Worm (Caenorhabditis elegans): ENCODE measurements around the gene sri-45.
"Not testable (repeated sequence)": the region's sequence is repeated elsewhere in the genome, so short reads cannot be mapped to it uniquely, and the experiment has no call there.

DNA sequence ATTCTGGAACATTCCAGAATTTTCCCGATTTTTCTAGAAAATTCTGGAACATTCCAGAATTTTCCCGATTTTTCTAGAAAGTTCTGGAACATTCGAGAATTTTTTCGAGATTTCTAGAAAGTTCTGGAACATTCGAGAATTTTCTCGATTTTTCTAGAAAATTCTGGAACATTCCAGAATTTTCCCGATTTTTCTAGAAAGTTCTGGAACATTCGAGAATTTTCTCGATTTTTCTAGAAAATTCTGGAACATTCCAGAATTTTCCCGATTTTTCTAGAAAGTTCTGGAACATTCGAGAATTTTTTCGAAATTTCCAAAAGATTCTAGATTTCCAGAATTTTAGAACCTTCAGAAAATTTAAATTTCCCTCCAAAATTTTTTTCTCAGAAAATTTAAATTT is 29.1 kb downstream of the sri-45 start:
- TF ChIP-seq skn-1 (tag; optimal IDR thresholded peaks at IDR 0.05); unc-62 (GFP tag; optimal IDR thresholded peaks at IDR 0.05 in 1 of 2); unc-62 (tag; optimal IDR thresholded peaks at IDR 0.05); daf-8 (GFP tag; IDR thresholded peaks at IDR 0.05): not testable (repeated sequence)
